Worm (Caenorhabditis elegans): ENCODE results near the gene srt-13.

DNA sequence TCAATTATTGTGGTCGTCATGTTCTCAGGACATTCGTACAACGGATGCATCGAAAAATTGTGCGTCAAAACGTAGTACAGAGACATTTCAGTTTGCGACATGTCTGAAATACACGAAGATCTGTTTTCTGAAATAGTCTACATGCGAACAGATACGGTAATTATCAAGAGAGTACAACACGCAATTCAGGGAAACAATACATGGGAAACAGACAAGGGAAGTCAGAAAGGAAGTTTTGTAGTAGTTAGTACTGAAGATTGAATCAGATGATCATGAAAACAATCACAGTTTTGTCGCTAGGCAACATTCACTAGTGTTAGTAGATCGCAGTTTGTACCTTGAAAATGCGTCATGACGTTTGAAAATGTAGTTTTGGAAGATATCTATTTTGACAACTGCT is at the start of gene srt-13:
- TF ChIP-seq zim-3 (tag; optimal IDR thresholded peaks at IDR 0.05) (no peak), T07F8.4 (tag; optimal IDR thresholded peaks at IDR 0.05) (no peak), let-526 (GFP tag; IDR thresholded peaks at IDR 0.05) (no peak), snpc-4 (GFP tag; optimal IDR thresholded peaks at IDR 0.05) (no peak), snpc-4 (tag; optimal IDR thresholded peaks at IDR 0.05) (no peak), nfya-2 (GFP tag; IDR thresholded peaks at IDR 0.05) (no peak), ztf-28 (GFP tag; IDR thresholded peaks at IDR 0.05) (no peak), nfyb-1 (GFP tag; IDR thresholded peaks at IDR 0.05) (no peak), ekl-4 (GFP tag; IDR thresholded peaks at IDR 0.05) (no peak), pbrm-1 (GFP tag; IDR thresholded peaks at IDR 0.05) (no peak), F49E8.2 (tag; optimal IDR thresholded peaks at IDR 0.05; ENCODE audit: insufficient read depth) (no peak), ama-1 (optimal IDR thresholded peaks at IDR 0.05) (no peak), ama-1 (GFP tag; optimal IDR thresholded peaks at IDR 0.05) (no peak)

All from whole organism, young adult.